Fruit fly (Drosophila melanogaster) S2 (cell line): ENCODE results near the gene CG14312.

ENCODE experiments used
- CG8478 ChIP-seq: fragments of >200 bp; optimal IDR thresholded peaks from 2 replicates; lab custom pipeline; 2018
- CTCF ChIP-seq, 2 experiments: fragments of >200 bp; optimal IDR thresholded peaks; 2 replicates each; lab custom pipeline; 2018

- TF ChIP-seq CTCF (optimal IDR thresholded peaks at IDR 0.05; lab: Kevin White, UChicago) (no peak), CG8478 (lab: Kevin White, UChicago) (no peak)
These were observed 26.6 kb upstream of the CG14312 start for dm6 chr3R:18309910-18310309.
